Worm (Caenorhabditis elegans) whole organism, L1 larva: ENCODE data around the gene Y102E9.5.

ENCODE experiments used
- F16B12.6 ChIP-seq: fragments of 150-350 bp; optimal IDR thresholded peaks from 2 replicates; lab custom pipeline; 2014; ENCODE audit warnings: missing biosample characterization, missing genetic modification characterization
- Y116A8C.19 ChIP-seq: sonication (generic microtip); optimal IDR thresholded peaks from 2 replicates; lab custom pipeline; 2016; ENCODE audit warnings: missing compliant biosample characterization, missing genetic modification characterization, borderline replicate concordance
- aha-1 ChIP-seq: fragments of 150-350 bp; optimal IDR thresholded peaks from 2 replicates; lab custom pipeline; 2014; ENCODE audit warnings: missing biosample characterization, missing genetic modification characterization
- ama-1 ChIP-seq: fragments of 150-350 bp; optimal IDR thresholded peaks from 2 replicates; lab custom pipeline; 2014
- blmp-1 ChIP-seq: fragments of 150-350 bp; optimal IDR thresholded peaks from 2 replicates; lab custom pipeline; 2014; ENCODE audit warnings: missing biosample characterization, missing genetic modification characterization
- ceh-63 ChIP-seq: fragments of 200-800 bp; sonication (Bioruptor generic); optimal IDR thresholded peaks from 2 replicates; lab custom pipeline; 2018; ENCODE audit warnings: mild to moderate bottlenecking, missing genetic modification characterization, missing compliant biosample characterization
- ceh-82 ChIP-seq, 3 experiments: fragments of 150-350 bp in 1 of 3; sonication (generic microtip) in 2 of 3; optimal IDR thresholded peaks; 2 replicates each; lab custom pipeline; 2014 to 2017; ENCODE audit warnings: missing biosample characterization in 3 of 3, missing genetic modification characterization in 3 of 3
- ceh-88 ChIP-seq: fragments of 200-800 bp; sonication (Bioruptor generic); IDR thresholded peaks from 2 replicates; pipeline ENCODE4 v1.3.6; 2022; ENCODE audit warnings: missing genetic modification characterization, missing compliant biosample characterization
- dpl-1 ChIP-seq, 3 experiments: fragments of 150-350 bp in 2 of 3; sonication (generic microtip) in 1 of 3; optimal IDR thresholded peaks; 2 replicates each; lab custom pipeline; 2014 to 2017; ENCODE audit warnings: missing biosample characterization in 3 of 3, missing genetic modification characterization in 3 of 3, missing genetic modification reagents in 3 of 3
- efl-1 ChIP-seq, 4 experiments: fragments of 150-350 bp; optimal IDR thresholded peaks in 3 of 4; peaks in 1 of 4; 1 replicate in 1 of 4; 2 replicates in 3 of 4; lab custom pipeline; 2014; ENCODE audit warnings: missing biosample characterization in 2 of 4, missing genetic modification characterization in 2 of 4, missing genetic modification reagents in 2 of 4
- efl-3 ChIP-seq: fragments of 200-800 bp; sonication (Bioruptor generic); optimal IDR thresholded peaks from 2 replicates; lab custom pipeline; 2018; ENCODE audit warnings: mild to moderate bottlenecking, missing genetic modification characterization, missing compliant biosample characterization
- egl-13 ChIP-seq: sonication (generic microtip); optimal IDR thresholded peaks from 2 replicates; lab custom pipeline; 2016; ENCODE audit warnings: missing genotype, missing genetic modification reagents, missing genetic modification characterization, missing compliant biosample characterization
- ets-5 ChIP-seq: fragments of 200-800 bp; sonication (Bioruptor generic); IDR thresholded peaks from 2 replicates; pipeline ENCODE4 v1.3.6; 2022; ENCODE audit warnings: missing genetic modification characterization, missing compliant biosample characterization
- fkh-10 ChIP-seq: sonication (generic microtip); optimal IDR thresholded peaks from 2 replicates; lab custom pipeline; 2017; ENCODE audit warnings: missing biosample characterization, missing genetic modification reagents, missing genetic modification characterization
- fkh-8 ChIP-seq: sonication (generic microtip); optimal IDR thresholded peaks from 2 replicates; lab custom pipeline; 2016; ENCODE audit warnings: mild to moderate bottlenecking, missing genetic modification characterization, missing compliant biosample characterization
- fos-1 ChIP-seq: fragments of 150-350 bp; optimal IDR thresholded peaks from 2 replicates; lab custom pipeline; 2014; ENCODE audit warnings: missing biosample characterization, missing genetic modification characterization
- hlh-4 ChIP-seq: sonication (generic microtip); optimal IDR thresholded peaks from 2 replicates; lab custom pipeline; 2016; ENCODE audit warnings: mild to moderate bottlenecking, missing genetic modification characterization, missing compliant biosample characterization
- hpl-2 ChIP-seq: fragments of 150-350 bp; optimal IDR thresholded peaks from 2 replicates; lab custom pipeline; 2014; ENCODE audit warnings: missing biosample characterization, missing genetic modification reagents, missing genetic modification characterization
- isw-1 ChIP-seq: fragments of 200-800 bp; sonication (Bioruptor generic); IDR thresholded peaks from 2 replicates; pipeline ENCODE4 v1.3.6; 2022; ENCODE audit warnings: missing genetic modification characterization, missing compliant biosample characterization
- jun-1 ChIP-seq: fragments of 150-350 bp; optimal IDR thresholded peaks from 2 replicates; lab custom pipeline; 2014; ENCODE audit warnings: missing biosample characterization, missing genetic modification reagents, missing genetic modification characterization
- lin-13 ChIP-seq: fragments of 150-350 bp; optimal IDR thresholded peaks from 2 replicates; lab custom pipeline; 2014; ENCODE audit warnings: missing biosample characterization, missing genetic modification reagents, missing genetic modification characterization
- lin-14 ChIP-seq: fragments of 200-800 bp; sonication (Bioruptor generic); optimal IDR thresholded peaks from 2 replicates; lab custom pipeline; 2018; ENCODE audit warnings: mild to moderate bottlenecking, missing genetic modification characterization, moderate library complexity, missing compliant biosample characterization
- lin-15B ChIP-seq: fragments of 150-350 bp; sonication (generic microtip); optimal IDR thresholded peaks from 3 replicates; lab custom pipeline; 2014; ENCODE audit warnings: missing biosample characterization, missing genetic modification characterization
- lin-35 ChIP-seq, 2 experiments: fragments of 150-350 bp; optimal IDR thresholded peaks; 2 replicates each; lab custom pipeline; 2014; ENCODE audit warnings: missing biosample characterization in 2 of 2, missing genetic modification characterization in 2 of 2, missing genetic modification reagents in 2 of 2
- lir-3 ChIP-seq: sonication (generic microtip); optimal IDR thresholded peaks from 2 replicates; lab custom pipeline; 2016; ENCODE audit warnings: mild to moderate bottlenecking, missing genetic modification characterization, moderate library complexity, missing compliant biosample characterization; ENCODE audit not compliant: poor library complexity
- lsy-2 ChIP-seq, 2 experiments: fragments of 150-350 bp; optimal IDR thresholded peaks; 2 replicates each; lab custom pipeline; 2014; ENCODE audit warnings: missing biosample characterization in 2 of 2, missing genetic modification characterization in 2 of 2
- mab-9 ChIP-seq: fragments of 200-800 bp; sonication (Bioruptor generic); IDR thresholded peaks from 2 replicates; pipeline ENCODE4 v1.3.6; 2022; ENCODE audit warnings: missing genetic modification reagents, missing genetic modification characterization, missing compliant biosample characterization
- mdl-1 ChIP-seq, 2 experiments: fragments of 150-350 bp; optimal IDR thresholded peaks; 2 replicates each; lab custom pipeline; 2014 to 2017; ENCODE audit warnings: missing biosample characterization in 2 of 2, missing genetic modification characterization in 2 of 2, inconsistent platforms in 1 of 2
- mep-1 ChIP-seq: fragments of 150-350 bp; optimal IDR thresholded peaks from 2 replicates; lab custom pipeline; 2014; ENCODE audit warnings: missing biosample characterization, missing genetic modification characterization
- nhr-19 ChIP-seq: fragments of 200-800 bp; sonication (Bioruptor generic); conservative IDR thresholded peaks from 2 replicates; pipeline ENCODE4 v1.3.6; 2022; ENCODE audit warnings: missing genetic modification characterization, missing compliant biosample characterization
- nhr-47 ChIP-seq: sonication (generic microtip); optimal IDR thresholded peaks from 2 replicates; lab custom pipeline; 2016; ENCODE audit warnings: mild to moderate bottlenecking, missing genetic modification characterization, moderate library complexity, missing compliant biosample characterization
- nhr-71 ChIP-seq: sonication (generic microtip); optimal IDR thresholded peaks from 2 replicates; lab custom pipeline; 2016; ENCODE audit warnings: mild to moderate bottlenecking, missing genetic modification characterization, moderate library complexity, missing compliant biosample characterization
- nhr-76 ChIP-seq: sonication (generic microtip); optimal IDR thresholded peaks from 2 replicates; lab custom pipeline; 2017; ENCODE audit warnings: missing biosample characterization, missing genetic modification characterization
- nhr-77 ChIP-seq: fragments of 150-350 bp; optimal IDR thresholded peaks from 2 replicates; lab custom pipeline; 2014; ENCODE audit warnings: missing biosample characterization, missing genetic modification characterization
- nhr-90 ChIP-seq: sonication (generic microtip); optimal IDR thresholded peaks from 2 replicates; lab custom pipeline; 2016; ENCODE audit warnings: mild to moderate bottlenecking, missing genetic modification characterization, missing compliant biosample characterization; ENCODE audit not compliant: poor library complexity
- pag-3 ChIP-seq: sonication (generic microtip); optimal IDR thresholded peaks from 2 replicates; lab custom pipeline; 2017; ENCODE audit warnings: missing genetic modification characterization, mild to moderate bottlenecking, missing compliant biosample characterization, antibody characterized with exemption, borderline replicate concordance; ENCODE audit not compliant: insufficient read depth
- rnt-1 ChIP-seq: sonication (generic microtip); optimal IDR thresholded peaks from 2 replicates; lab custom pipeline; 2016; ENCODE audit warnings: mild to moderate bottlenecking, missing genetic modification characterization, moderate library complexity, missing compliant biosample characterization
- snu-23 ChIP-seq: sonication (generic microtip); optimal IDR thresholded peaks from 2 replicates; lab custom pipeline; 2016; ENCODE audit warnings: missing genetic modification characterization, missing compliant biosample characterization
- sox-4 ChIP-seq: sonication (generic microtip); optimal IDR thresholded peaks from 2 replicates; lab custom pipeline; 2016; ENCODE audit warnings: missing genetic modification characterization, missing compliant biosample characterization
- swsn-7 ChIP-seq: sonication (generic microtip); optimal IDR thresholded peaks from 2 replicates; lab custom pipeline; 2016; ENCODE audit warnings: missing genetic modification characterization, missing compliant biosample characterization
- tbx-2 ChIP-seq: sonication (generic microtip); optimal IDR thresholded peaks from 2 replicates; lab custom pipeline; 2016; ENCODE audit warnings: missing genetic modification characterization, missing compliant biosample characterization
- unc-30 ChIP-seq: sonication (generic microtip); optimal IDR thresholded peaks from 2 replicates; lab custom pipeline; 2017; ENCODE audit warnings: missing biosample characterization, missing genetic modification characterization
- unc-62 ChIP-seq: fragments of 150-350 bp; optimal IDR thresholded peaks from 2 replicates; lab custom pipeline; 2014; ENCODE audit warnings: missing biosample characterization, missing genetic modification reagents, missing genetic modification characterization
- unc-86 ChIP-seq: sonication (generic microtip); optimal IDR thresholded peaks from 2 replicates; lab custom pipeline; 2016; ENCODE audit warnings: missing genetic modification characterization, missing compliant biosample characterization
- xbp-1 ChIP-seq: sonication (generic microtip); optimal IDR thresholded peaks from 2 replicates; lab custom pipeline; 2016; ENCODE audit warnings: missing genetic modification characterization, missing compliant biosample characterization
- ztf-4 ChIP-seq: fragments of 150-350 bp; optimal IDR thresholded peaks from 2 replicates; lab custom pipeline; 2014; ENCODE audit warnings: missing biosample characterization, missing genetic modification characterization

Gene Y102E9.5

ce11 chrIII:6709983-6710382, 20.1 kb downstream of the Y102E9.5 start, which contains the start of gene isw-1 (continued):
- TF ChIP-seq mep-1 (tag; lab: Kevin White, UChicago) (peak; percentile 71), blmp-1 (tag; lab: Kevin White, UChicago) (peak; percentile 59), ceh-88 (no peak), unc-62 (GFP tag; lab: Kevin White, UChicago) (no peak), unc-86 (tag; lab: Kevin White, UChicago) (peak; percentile 13), unc-30 (tag; lab: Kevin White, UChicago) (no peak), lin-13 (GFP tag; lab: Kevin White, UChicago) (no peak), lin-14 (GFP tag; lab: Kevin White, UChicago) (no peak), fos-1 (no peak), nhr-76 (no peak), fkh-10 (no peak), nhr-90 (tag; lab: Kevin White, UChicago) (peak; percentile 21), sox-4 (tag; lab: Kevin White, UChicago) (no peak), nhr-77 (tag; lab: Kevin White, UChicago) (no peak), ets-5 (no peak), efl-3 (GFP tag; lab: Kevin White, UChicago) (no peak), ceh-82 (tag; optimal IDR thresholded peaks at IDR 0.05; lab: Kevin White, UChicago) (peak in 1 of 3 experiments; percentile 57), xbp-1 (tag; lab: Kevin White, UChicago) (peak; percentile 53), lin-35 (GFP tag; optimal IDR thresholded peaks at IDR 0.05; lab: Kevin White, UChicago) (peak; percentile 95 to 98), F16B12.6 (peak; percentile 84), Y116A8C.19 (tag; lab: Kevin White, UChicago) (no peak)

- TF ChIP-seq dpl-1 (GFP tag; optimal IDR thresholded peaks at IDR 0.05; lab: Kevin White, UChicago) (no peak), lsy-2 (tag; optimal IDR thresholded peaks at IDR 0.05; lab: Kevin White, UChicago) (no peak), F16B12.6 (no peak), lin-13 (GFP tag; lab: Kevin White, UChicago) (no peak), ceh-63 (GFP tag; lab: Kevin White, UChicago) (no peak), ama-1 (lab: Kevin White, UChicago) (no peak)
Measured at ce11 chrIII:6705515-6705914, 24.6 kb downstream of the Y102E9.5 start, which contains the start of gene F37A4.6. TSS of gene F37A4.6 (plus strand) at chrIII:6705815.

- TF ChIP-seq ama-1 (lab: Kevin White, UChicago) = no peak
- no peak for TF ChIP-seq rnt-1 (tag; lab: Kevin White, UChicago)
- peak; percentile 45 for TF ChIP-seq mep-1 (tag; lab: Kevin White, UChicago)
- TF ChIP-seq isw-1 (GFP tag; lab: Robert Waterston, UW) = peak; percentile 91
- TF ChIP-seq mdl-1 (tag; optimal IDR thresholded peaks at IDR 0.05; lab: Kevin White, UChicago) = no peak
- no peak for TF ChIP-seq aha-1 (tag; lab: Kevin White, UChicago)
- TF ChIP-seq lin-15B (tag; lab: Kevin White, UChicago) = no peak
- TF ChIP-seq hpl-2 (GFP tag; lab: Kevin White, UChicago) = no peak
- peak; percentile 20 for TF ChIP-seq xbp-1 (tag; lab: Kevin White, UChicago)
- 0 out of 2 replicates have a peak, but pooled peaks have one; percentile 4 for TF ChIP-seq nhr-19 (GFP tag; lab: Robert Waterston, UW)
- peak; percentile 70 for TF ChIP-seq fkh-8
- peak; percentile 63 for TF ChIP-seq nhr-71 (tag; lab: Kevin White, UChicago)
- TF ChIP-seq lsy-2 (tag; optimal IDR thresholded peaks at IDR 0.05; lab: Kevin White, UChicago) = peak in 1 of 2 experiments; percentile 59
- TF ChIP-seq swsn-7 (tag; lab: Kevin White, UChicago) = peak; percentile 47
- peak in 1 of 2 experiments; percentile 15 for TF ChIP-seq lin-35 (GFP tag; optimal IDR thresholded peaks at IDR 0.05; lab: Kevin White, UChicago)
- no peak for TF ChIP-seq lir-3 (tag; lab: Kevin White, UChicago)
- TF ChIP-seq egl-13 (tag; lab: Kevin White, UChicago) = peak; percentile 73
- TF ChIP-seq nhr-47 (tag; lab: Kevin White, UChicago) = peak; percentile 60
- no peak for TF ChIP-seq unc-62 (GFP tag; lab: Kevin White, UChicago)
- peak in 1 of 3 experiments; percentile 35 for TF ChIP-seq dpl-1 (GFP tag; optimal IDR thresholded peaks at IDR 0.05; lab: Kevin White, UChicago)
- TF ChIP-seq unc-86 (tag; lab: Kevin White, UChicago) = peak; percentile 71
- TF ChIP-seq jun-1 = peak; percentile 5
- TF ChIP-seq snu-23 (GFP tag; lab: Kevin White, UChicago) = peak; percentile 46
- TF ChIP-seq ztf-4 = no peak
- TF ChIP-seq pag-3 (tag; lab: Kevin White, UChicago) = no peak
- TF ChIP-seq tbx-2 (tag; lab: Kevin White, UChicago) = peak; percentile 56
- peak; percentile 29 for TF ChIP-seq fos-1
- peak; percentile 37 to 56 for TF ChIP-seq efl-1 (optimal IDR thresholded peaks at IDR 0.05; lab: Kevin White, UChicago)
- TF ChIP-seq efl-1 (GFP tag; optimal IDR thresholded peaks at IDR 0.05 in 1 of 2; lab: Kevin White, UChicago) = peak; percentile 5 to 26
- TF ChIP-seq fkh-10 = peak; percentile 92
- TF ChIP-seq lin-14 (GFP tag; lab: Kevin White, UChicago) = peak; percentile 89
- no peak for TF ChIP-seq mab-9 (GFP tag; lab: Robert Waterston, UW)
- TF ChIP-seq nhr-77 (tag; lab: Kevin White, UChicago) = no peak
- TF ChIP-seq ceh-82 (tag; optimal IDR thresholded peaks at IDR 0.05; lab: Kevin White, UChicago) = peak in 2 of 3 experiments; percentile 34 to 71
- no peak for TF ChIP-seq hlh-4 (tag; lab: Kevin White, UChicago)
Measured at ce11 chrIII:6695189-6695588, 34.9 kb downstream of the Y102E9.5 start.
